Fruit fly (Drosophila melanogaster) Kc167 (cell line): ENCODE measurements around the gene NPF.

Experiments used
- Myc ChIP-seq: fragments of >200 bp; optimal IDR thresholded peaks from 2 replicates; lab custom pipeline; 2017; ENCODE audit warnings: missing external identifiers
- Sin3A ChIP-seq: fragments of >200 bp; optimal IDR thresholded peaks from 2 replicates; lab custom pipeline; 2018; ENCODE audit warnings: missing external identifiers
- h ChIP-seq: fragments of >200 bp; optimal IDR thresholded peaks from 3 replicates; lab custom pipeline; 2018; ENCODE audit warnings: missing external identifiers
- insv ChIP-seq: fragments of >200 bp; optimal IDR thresholded peaks from 3 replicates; lab custom pipeline; 2018; ENCODE audit warnings: missing external identifiers
- psq ChIP-seq: fragments of >200 bp; optimal IDR thresholded peaks from 2 replicates; lab custom pipeline; 2017; ENCODE audit warnings: missing external identifiers
- ttk ChIP-seq: sonication (Bioruptor generic); optimal IDR thresholded peaks from 2 replicates; lab custom pipeline; 2017; ENCODE audit warnings: missing external identifiers

NPF gene

DNA sequence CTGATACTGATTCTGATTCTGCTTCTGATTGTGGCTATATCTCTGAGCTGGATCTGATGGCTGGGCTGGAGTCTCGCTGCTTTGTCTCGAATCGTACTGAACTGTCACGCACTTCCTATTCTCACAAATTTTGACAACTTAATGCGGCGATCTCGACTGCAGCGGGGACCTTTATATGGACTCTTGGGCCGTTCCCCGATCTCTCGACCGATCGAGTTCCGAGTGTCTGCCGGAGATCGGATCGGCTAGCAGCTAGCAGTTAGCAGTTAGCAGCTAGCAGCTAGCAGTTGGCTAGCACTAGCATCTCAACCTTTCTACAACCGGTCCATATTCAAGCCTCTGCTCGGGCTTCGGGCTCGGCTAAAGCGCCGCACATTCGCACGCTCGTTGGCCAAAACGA is 4.3 kb upstream of the NPF start, which contains the start of gene CG10345:
Gene CG10345 (minus strand): TSS at position 147 of the 400 bp plus-strand sequence.
- TF ChIP-seq ttk (lab: Kevin White, UChicago), result no peak
- no peak for TF ChIP-seq insv
- no peak for TF ChIP-seq h (lab: Kevin White, UChicago)
- TF ChIP-seq Sin3A, result no peak
- TF ChIP-seq Myc (lab: Kevin White, UChicago), result no peak
- TF ChIP-seq psq, result no peak

DNA sequence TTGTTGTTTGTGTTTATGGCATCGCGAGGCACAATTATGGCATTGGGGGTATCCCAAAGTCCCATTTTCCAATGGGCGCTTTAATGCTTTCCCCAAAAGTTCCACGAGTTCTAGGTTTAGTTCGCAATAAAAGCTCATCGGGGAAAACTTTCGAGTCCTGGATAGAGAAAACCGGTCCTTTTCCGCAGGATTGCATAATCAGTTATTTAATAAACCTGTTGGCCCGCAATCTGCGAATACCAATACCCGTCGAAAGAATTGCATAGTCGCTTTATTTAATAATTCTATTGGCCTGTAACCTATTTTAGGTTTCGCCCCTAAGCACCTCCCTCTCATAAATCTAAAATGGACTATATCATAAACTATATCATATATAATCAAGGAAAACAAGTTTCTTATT is 3.1 kb upstream of the NPF start:
- TF ChIP-seq insv (no peak), ttk (lab: Kevin White, UChicago) (no peak), Myc (lab: Kevin White, UChicago) (no peak), psq (no peak), Sin3A (no peak), h (lab: Kevin White, UChicago) (no peak)

DNA sequence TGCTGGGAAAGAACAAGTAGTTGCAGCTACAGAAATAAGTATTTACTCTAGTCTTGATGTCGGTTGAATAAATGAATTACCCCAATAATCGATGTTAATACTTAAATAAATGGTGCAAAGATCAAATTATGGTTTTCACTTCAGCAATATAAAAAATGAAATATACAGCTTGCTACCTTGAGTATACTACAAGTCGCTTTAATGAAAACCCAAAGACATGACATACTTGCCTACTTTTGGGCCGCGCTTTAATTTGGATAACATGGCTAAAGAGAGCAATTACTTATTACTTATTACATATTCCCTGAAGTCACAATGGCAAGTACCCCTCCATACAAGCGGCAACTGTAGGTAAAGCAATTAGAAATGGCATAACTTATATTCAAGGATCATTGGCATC is 2.2 kb downstream of the NPF start:
- no peak for TF ChIP-seq h (lab: Kevin White, UChicago)
- no peak for TF ChIP-seq Myc (lab: Kevin White, UChicago)
- no peak for TF ChIP-seq insv
- no peak for TF ChIP-seq psq
- no peak for TF ChIP-seq ttk (lab: Kevin White, UChicago)
- TF ChIP-seq Sin3A, result no peak

DNA sequence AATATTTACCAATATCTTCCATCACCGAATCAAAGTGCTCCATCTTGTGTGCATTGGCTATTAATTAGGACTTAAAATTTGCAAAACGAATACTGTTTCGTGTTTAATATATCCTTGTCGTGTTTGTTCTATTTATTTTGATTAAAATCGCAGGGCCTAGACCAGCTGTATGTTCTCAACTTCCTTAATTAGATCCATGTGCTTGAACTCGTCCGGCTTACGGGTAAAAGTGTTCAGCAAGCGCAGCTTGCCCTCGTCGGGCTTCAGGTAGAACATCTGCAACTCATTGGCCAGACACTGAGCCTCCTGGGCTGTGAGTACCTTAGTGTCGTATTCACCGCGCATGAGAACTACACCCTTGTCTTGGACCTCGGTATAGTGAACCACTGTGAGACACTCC is 4.3 kb downstream of the NPF start, which contains the start of gene CG12783:
Gene CG12783 (minus strand): TSS at position 101 of the 400 bp plus-strand sequence.
- TF ChIP-seq Sin3A (no peak), ttk (lab: Kevin White, UChicago) (no peak), Myc (lab: Kevin White, UChicago) (no peak), h (lab: Kevin White, UChicago) (no peak), psq (no peak)

DNA sequence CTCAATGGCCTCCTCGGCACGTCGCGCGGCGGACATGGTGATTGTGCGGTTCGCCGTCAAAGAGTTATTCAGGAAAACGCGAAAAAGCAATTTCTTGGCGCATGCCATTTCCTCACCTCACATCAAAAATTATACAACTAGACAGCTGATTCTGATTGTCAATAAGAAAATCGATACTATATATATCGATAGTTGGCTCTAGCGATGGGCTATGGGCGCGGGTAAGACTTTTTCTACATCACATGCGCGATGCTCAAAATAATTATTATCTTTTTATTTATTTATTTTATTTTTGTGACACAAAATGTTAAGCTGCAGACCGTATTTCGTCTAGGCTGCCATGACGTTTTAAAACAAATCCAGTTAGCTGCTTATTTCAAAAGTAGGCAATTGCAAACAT is 5.2 kb downstream of the NPF start, which contains the start of gene CG10340:
Gene CG10340 (minus strand): TSS at position 151 of the 400 bp plus-strand sequence.
- TF ChIP-seq ttk (lab: Kevin White, UChicago) (no peak), Sin3A (no peak), insv (no peak), psq (no peak), h (lab: Kevin White, UChicago) (no peak), Myc (lab: Kevin White, UChicago) (no peak)

DNA sequence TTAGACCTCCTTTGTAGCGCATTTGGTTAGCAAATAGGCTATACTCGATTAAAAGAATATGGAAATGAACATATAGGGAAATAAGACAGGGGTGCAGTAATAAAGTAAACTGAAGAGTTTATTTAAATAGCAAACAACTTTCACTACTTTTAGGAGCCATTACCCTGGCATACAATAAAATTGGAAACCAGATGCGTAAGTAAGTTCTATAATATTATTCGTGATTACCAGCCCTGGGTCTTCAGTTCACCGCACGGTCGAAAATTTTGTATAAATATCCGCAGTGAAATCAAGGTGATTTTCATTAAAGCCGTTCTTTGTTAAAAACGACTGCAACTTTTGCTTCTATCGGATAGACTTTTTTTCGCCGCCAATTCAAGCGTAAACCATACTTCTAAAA is 6.0 kb downstream of the NPF start, which contains the start of gene CG17562:
Gene CG17562 (plus strand): TSS at position 301 of the 400 bp plus-strand sequence.
- TF ChIP-seq Myc (lab: Kevin White, UChicago), result no peak
- TF ChIP-seq Sin3A, result no peak
- no peak for TF ChIP-seq h (lab: Kevin White, UChicago)
- TF ChIP-seq insv, result no peak
- TF ChIP-seq ttk (lab: Kevin White, UChicago), result no peak
- no peak for TF ChIP-seq psq

DNA sequence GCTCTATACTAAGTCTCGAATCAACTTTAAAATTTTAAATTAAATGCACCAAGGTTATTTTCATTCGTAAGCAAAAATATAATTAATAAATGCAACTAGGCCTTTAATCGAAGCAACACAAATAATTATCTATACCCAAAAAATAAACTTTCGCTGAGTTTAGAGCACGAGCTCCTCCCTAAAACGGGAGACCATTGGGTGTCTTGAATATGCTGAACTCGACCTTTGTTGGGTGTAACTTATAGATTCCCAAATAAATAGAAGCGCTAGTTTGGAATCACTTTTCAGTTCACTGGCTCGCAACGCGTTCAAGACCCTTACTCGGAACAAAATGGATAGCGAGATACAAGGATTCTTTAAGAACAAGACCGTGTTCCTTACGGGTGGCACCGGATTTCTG is 8.6 kb downstream of the NPF start, which contains the start of gene CG17560:
Gene CG17560 (plus strand): TSS at position 301 of the 400 bp plus-strand sequence.
- TF ChIP-seq Myc (lab: Kevin White, UChicago) (no peak), insv (no peak), ttk (lab: Kevin White, UChicago) (no peak), psq (no peak), h (lab: Kevin White, UChicago) (no peak), Sin3A (no peak)

DNA sequence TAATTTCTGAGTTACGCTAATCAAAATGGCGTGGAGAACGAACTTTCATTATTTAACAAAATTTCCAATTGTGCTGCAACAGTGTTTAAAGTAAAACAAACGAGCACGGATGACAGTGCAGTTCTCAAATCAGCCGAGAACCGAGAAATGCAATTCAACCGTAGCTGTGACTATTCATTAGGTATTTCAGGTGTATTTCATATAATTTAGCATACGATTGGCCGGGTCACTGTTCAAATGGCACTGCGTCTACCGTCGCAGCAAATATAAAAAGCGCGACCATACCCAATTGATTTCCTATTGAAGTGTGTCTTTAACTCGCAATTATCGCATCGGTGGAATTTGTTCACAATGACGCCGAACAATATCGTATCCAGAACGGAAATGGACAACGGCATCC is 11.5 kb downstream of the NPF start, which contains the start of gene CG14893:
Gene CG14893 (plus strand): TSS at position 301 of the 400 bp plus-strand sequence.
- no peak for TF ChIP-seq h (lab: Kevin White, UChicago)

DNA sequence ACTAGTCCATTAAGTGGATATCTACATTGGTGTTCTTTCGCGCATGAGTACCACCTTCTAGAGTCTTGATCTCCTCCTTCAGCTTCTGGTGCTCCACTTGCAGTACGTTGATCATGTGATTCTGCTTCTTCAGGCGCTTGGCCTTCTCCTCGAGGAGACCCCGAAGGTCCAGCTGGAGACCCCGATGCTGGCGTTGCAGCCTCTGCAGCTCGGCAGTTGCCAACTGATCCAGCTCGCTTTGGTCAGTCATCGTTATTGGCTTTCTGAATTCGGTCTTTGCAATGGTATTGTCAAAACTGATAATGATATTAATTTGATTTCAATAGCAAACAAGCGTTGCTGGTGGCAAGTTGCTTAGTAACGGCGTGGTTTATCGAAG is 15.3 kb downstream of the NPF start, which contains the start of gene Ccdc114:
Gene Ccdc114 (minus strand): TSS at position 347 of the 379 bp plus-strand sequence.
- no peak for TF ChIP-seq psq
- TF ChIP-seq ttk (lab: Kevin White, UChicago), result no peak
- TF ChIP-seq insv, result no peak
- TF ChIP-seq Sin3A, result no peak
- TF ChIP-seq Myc (lab: Kevin White, UChicago), result no peak
- TF ChIP-seq h (lab: Kevin White, UChicago), result no peak

DNA sequence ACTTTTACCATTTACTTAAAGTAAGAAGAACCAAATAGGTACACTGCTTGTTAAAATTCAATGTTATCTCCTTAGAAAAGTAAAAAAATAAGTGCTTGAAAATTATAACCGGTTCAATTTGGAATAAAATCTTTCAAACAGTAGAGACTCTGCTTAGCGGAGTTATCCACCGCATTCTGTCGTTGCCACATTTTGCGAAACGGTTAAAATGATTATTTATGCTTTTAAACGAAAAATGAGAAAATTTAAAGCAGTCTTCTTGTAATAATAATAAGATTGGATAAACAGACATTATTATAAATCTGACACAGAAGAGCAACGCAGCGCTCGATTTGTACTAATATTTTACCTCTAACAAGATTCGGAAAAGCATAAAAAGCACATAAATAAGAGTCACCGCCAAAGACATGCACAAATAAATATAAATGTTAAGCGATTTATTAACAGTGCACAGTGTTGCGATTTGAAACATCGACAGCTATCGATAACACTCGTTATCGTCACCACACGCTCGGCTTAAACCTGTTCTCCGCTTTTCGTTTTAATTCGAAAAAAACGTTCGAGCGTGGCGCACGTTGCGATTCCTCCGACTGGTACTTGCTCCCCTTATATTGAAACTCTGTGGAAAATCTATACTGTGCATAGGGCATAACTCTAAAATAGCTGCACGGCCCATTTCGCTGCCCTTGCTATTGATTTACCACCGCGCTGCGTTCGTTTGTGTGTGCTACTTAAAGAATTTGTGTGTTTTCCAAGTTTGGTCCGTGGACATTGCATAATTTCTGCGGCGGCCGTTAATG is 15.9 kb downstream of the NPF start, which contains the start of gene Fas1:
Gene Fas1 (plus strand): TSS at position 489 of the 800 bp plus-strand sequence.
- TF ChIP-seq insv, result no peak
- no peak for TF ChIP-seq h (lab: Kevin White, UChicago)
- TF ChIP-seq ttk (lab: Kevin White, UChicago), result no peak
- no peak for TF ChIP-seq psq
- TF ChIP-seq Myc (lab: Kevin White, UChicago), result no peak
- no peak for TF ChIP-seq Sin3A

DNA sequence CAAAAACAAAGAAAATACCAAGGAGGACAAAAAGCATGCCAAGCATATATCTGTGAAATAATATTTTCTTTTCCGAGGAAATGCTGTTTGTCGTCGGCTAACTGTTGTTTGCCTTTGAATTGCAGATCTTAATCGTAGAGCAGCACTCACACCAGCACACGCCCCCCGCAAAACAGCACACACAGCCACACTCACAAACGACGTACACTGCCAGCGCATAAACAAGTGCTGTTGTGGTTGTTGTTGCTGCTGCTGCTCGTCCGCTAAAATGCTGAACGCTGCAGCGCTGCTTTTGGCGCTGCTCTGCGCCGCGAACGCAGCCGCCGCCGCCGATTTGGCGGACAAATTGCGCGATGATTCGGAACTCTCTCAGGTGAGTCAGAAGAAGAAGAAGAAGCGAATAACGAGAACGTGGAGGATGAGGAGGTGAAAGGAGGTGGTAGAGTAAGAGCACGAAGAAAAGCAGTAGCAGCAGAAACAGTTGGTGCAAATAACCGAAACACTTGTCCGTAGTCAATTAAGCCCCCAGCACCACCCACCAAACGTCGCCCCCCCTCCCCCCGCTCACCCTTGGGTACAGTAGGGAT is 16.9 kb downstream of the NPF start:
- TF ChIP-seq insv, result no peak
- TF ChIP-seq psq, result no peak
- TF ChIP-seq Sin3A, result no peak
- TF ChIP-seq Myc (lab: Kevin White, UChicago), result no peak
- no peak for TF ChIP-seq ttk (lab: Kevin White, UChicago)
- TF ChIP-seq h (lab: Kevin White, UChicago), result no peak

DNA sequence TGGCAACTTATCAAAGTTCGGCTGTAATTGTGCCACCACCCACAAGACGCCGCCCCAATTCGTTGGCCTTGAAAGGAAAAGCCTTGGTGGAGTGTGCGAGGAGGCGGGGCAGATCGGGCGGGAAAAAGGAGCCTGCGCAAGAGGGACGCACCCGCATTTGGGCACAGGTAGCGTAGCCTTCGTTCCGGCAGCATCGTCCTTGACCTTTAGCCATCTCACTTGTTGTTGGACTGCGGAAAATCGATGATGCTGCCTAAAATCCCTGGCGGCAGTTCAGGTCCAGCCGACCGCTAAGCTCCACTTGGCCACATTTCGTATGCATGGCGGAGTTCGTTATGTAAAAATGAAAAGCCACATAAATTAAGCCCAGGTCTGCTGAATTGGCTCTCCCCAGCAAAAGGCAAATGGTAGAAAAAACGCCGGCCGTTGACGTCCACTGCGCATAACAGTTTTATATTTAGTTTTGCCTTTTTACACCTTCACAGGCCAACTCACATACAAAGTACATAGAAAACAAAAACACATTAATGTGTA is 17.9 kb downstream of the NPF start:
- no peak for TF ChIP-seq Myc (lab: Kevin White, UChicago)
